Worm (Caenorhabditis elegans): ENCODE measurements around the gene Y116A8B.4.

Y116A8B.4 gene

ce11 chrIV:17249691-17250181 is 26.2 kb downstream of the Y116A8B.4 start, which contains the start of gene eelo-2:
Gene eelo-2 (plus strand): TSS chrIV:17250131.
- TF ChIP-seq lag-1 (GFP tag; IDR thresholded peaks at IDR 0.05) (peak; percentile 81; the same call in 1 of the 2 replicates), snpc-4 (GFP tag; optimal IDR thresholded peaks at IDR 0.05) (peak; percentile 94), snpc-4 (tag; optimal IDR thresholded peaks at IDR 0.05) (peak; percentile 90 to 97 (median 97)), B0035.1 (tag; optimal IDR thresholded peaks at IDR 0.05) (peak; percentile 69), attf-5 (GFP tag; optimal IDR thresholded peaks at IDR 0.05) (peak; percentile 99), akir-1 (GFP tag; optimal IDR thresholded peaks at IDR 0.05) (peak; percentile 78), F37B4.10 (GFP tag; IDR thresholded peaks at IDR 0.05) (no peak), dpl-1 (GFP tag; optimal IDR thresholded peaks at IDR 0.05) (peak; percentile 97), unc-130 (GFP tag; optimal IDR thresholded peaks at IDR 0.05) (peak; percentile 81), nfya-1 (tag; optimal IDR thresholded peaks at IDR 0.05; ENCODE audit: borderline replicate concordance, insufficient read depth) (no peak), mel-28 (tag; optimal IDR thresholded peaks at IDR 0.05; ENCODE audit: borderline replicate concordance) (peak; percentile 79), lin-35 (GFP tag; optimal IDR thresholded peaks at IDR 0.05) (peak; percentile 90 to 99 (median 95)), athp-1 (tag; optimal IDR thresholded peaks at IDR 0.05) (peak; percentile 95), cebp-2 (GFP tag; IDR thresholded peaks at IDR 0.05) (0 out of 2 replicates have a peak, but pooled peaks have one; percentile 51), zfh-2 (GFP tag; conservative IDR thresholded peaks at IDR 0.05) (peak; percentile 96), hsf-1 (GFP tag; IDR thresholded peaks at IDR 0.05) (peak; percentile 93), F52B5.7 (tag; optimal IDR thresholded peaks at IDR 0.05) (peak; percentile 79), ceh-91 (GFP tag; IDR thresholded peaks at IDR 0.05) (peak; percentile 91), hmg-1.2 (GFP tag; IDR thresholded peaks at IDR 0.05) (peak; percentile 83), egrh-3 (GFP tag; IDR thresholded peaks at IDR 0.05) (peak; percentile 62), ceh-100 (GFP tag; IDR thresholded peaks at IDR 0.05) (peak; percentile 91), somi-1 (GFP tag; optimal IDR thresholded peaks at IDR 0.05) (peak; percentile 92), snpc-1.1 (tag; optimal IDR thresholded peaks at IDR 0.05; ENCODE audit: insufficient read depth) (peak; percentile 46), repo-1 (tag; optimal IDR thresholded peaks at IDR 0.05) (peak; percentile 96), B0261.1 (tag; optimal IDR thresholded peaks at IDR 0.05) (peak; percentile 34), F57C9.4 (tag; optimal IDR thresholded peaks at IDR 0.05) (peak; percentile 41), egl-44 (GFP tag; IDR thresholded peaks at IDR 0.05) (peak; percentile 88), rcor-1 (GFP tag; IDR thresholded peaks at IDR 0.05) (peak; percentile 98), ZK185.1 (tag; optimal IDR thresholded peaks at IDR 0.05; ENCODE audit: poor library complexity, severe bottlenecking) (peak; percentile 96), nhr-27 (tag; optimal IDR thresholded peaks at IDR 0.05) (no peak), nhr-80 (tag; optimal IDR thresholded peaks at IDR 0.05) (peak; percentile 89), bed-1 (GFP tag; IDR thresholded peaks at IDR 0.05) (no peak), attf-3 (GFP tag; conservative IDR thresholded peaks at IDR 0.05) (peak; percentile 63), atf-7 (tag; optimal IDR thresholded peaks at IDR 0.05) (peak; percentile 93), dox-1 (GFP tag; IDR thresholded peaks at IDR 0.05) (peak; percentile 99), Y53F4B.3 (GFP tag; IDR thresholded peaks at IDR 0.05) (no peak), ceh-27 (GFP tag; optimal IDR thresholded peaks at IDR 0.05) (peak; percentile 97), ceh-58 (GFP tag; IDR thresholded peaks at IDR 0.05) (no peak), ztf-6 (GFP tag; IDR thresholded peaks at IDR 0.05) (peak; percentile 87), B0336.3 (GFP tag; IDR thresholded peaks at IDR 0.05) (peak; percentile 99), lir-1 (GFP tag; conservative IDR thresholded peaks at IDR 0.05) (peak; percentile 95), fkh-3 (tag; optimal IDR thresholded peaks at IDR 0.05) (no peak), dpff-1 (tag; optimal IDR thresholded peaks at IDR 0.05) (no peak), Y95B8A.8 (GFP tag; IDR thresholded peaks at IDR 0.05) (peak; percentile 95), ccch-3 (GFP tag; optimal IDR thresholded peaks at IDR 0.05) (peak; percentile 51), C17E4.6 (GFP tag; IDR thresholded peaks at IDR 0.05) (peak; percentile 96), F22D6.2 (tag; optimal IDR thresholded peaks at IDR 0.05) (peak; percentile 89), F33H1.4 (GFP tag; IDR thresholded peaks at IDR 0.05) (peak; percentile 80), him-1 (tag; optimal IDR thresholded peaks at IDR 0.05) (peak; percentile 73)

Measured in whole organism, young adult.